Worm (Caenorhabditis elegans) whole organism, young adult: ENCODE measurements around the gene gspd-1.

Experiments used
- B0035.1 ChIP-seq: sonication (generic microtip); optimal IDR thresholded peaks from 2 replicates; lab custom pipeline; 2016; ENCODE audit warnings: missing genetic modification characterization, mild to moderate bottlenecking, missing compliant biosample characterization, missing genotype, missing genetic modification reagents
- B0261.1 ChIP-seq: sonication (generic microtip); optimal IDR thresholded peaks from 2 replicates; lab custom pipeline; 2016; ENCODE audit warnings: mild to moderate bottlenecking, missing genetic modification characterization, moderate library complexity, missing compliant biosample characterization
- F23B12.7 ChIP-seq: sonication (generic microtip); optimal IDR thresholded peaks from 2 replicates; lab custom pipeline; 2017; ENCODE audit warnings: missing genetic modification characterization, mild to moderate bottlenecking, missing compliant biosample characterization, antibody characterized with exemption, moderate library complexity; ENCODE audit not compliant: insufficient read depth
- F33H1.4 ChIP-seq: fragments of 200-800 bp; sonication (Bioruptor generic); IDR thresholded peaks from 2 replicates; pipeline ENCODE4 v1.3.6; 2022; ENCODE audit warnings: missing genetic modification reagents, missing genetic modification characterization, missing compliant biosample characterization
- F55B11.4 ChIP-seq: sonication (generic microtip); optimal IDR thresholded peaks from 2 replicates; lab custom pipeline; 2016; ENCODE audit warnings: missing compliant biosample characterization, missing genetic modification characterization, borderline replicate concordance; ENCODE audit not compliant: insufficient read depth
- F57A8.1 ChIP-seq: fragments of 200-800 bp; sonication (Bioruptor generic); optimal IDR thresholded peaks from 2 replicates; lab custom pipeline; 2018; ENCODE audit warnings: mild to moderate bottlenecking, missing genetic modification characterization, moderate library complexity, missing compliant biosample characterization
- F57C9.4 ChIP-seq: sonication (generic microtip); optimal IDR thresholded peaks from 2 replicates; lab custom pipeline; 2017; ENCODE audit warnings: mild to moderate bottlenecking, missing genetic modification characterization, missing compliant biosample characterization
- K11D2.4 ChIP-seq: fragments of 200-800 bp; sonication (Bioruptor generic); IDR thresholded peaks from 2 replicates; pipeline ENCODE4 v1.3.6; 2022; ENCODE audit warnings: missing genetic modification reagents, missing genetic modification characterization, missing compliant biosample characterization
- T07F8.4 ChIP-seq: sonication (generic microtip); optimal IDR thresholded peaks from 2 replicates; lab custom pipeline; 2016; ENCODE audit warnings: mild to moderate bottlenecking, missing genetic modification characterization, moderate library complexity, missing compliant biosample characterization
- Y79H2A.3 ChIP-seq: fragments of 200-800 bp; sonication (Bioruptor generic); conservative IDR thresholded peaks from 2 replicates; pipeline ENCODE4 v1.3.6; 2022; ENCODE audit warnings: missing genetic modification reagents, missing genetic modification characterization, missing compliant biosample characterization
- aptf-2 ChIP-seq: fragments of 200-800 bp; sonication (Bioruptor generic); conservative IDR thresholded peaks from 2 replicates; pipeline ENCODE4 v1.3.6; 2022; ENCODE audit warnings: missing genetic modification reagents, missing genetic modification characterization, missing compliant biosample characterization
- attf-5 ChIP-seq: fragments of 200-800 bp; sonication (Bioruptor generic); optimal IDR thresholded peaks from 2 replicates; lab custom pipeline; 2018; ENCODE audit warnings: mild to moderate bottlenecking, missing genetic modification characterization, missing compliant biosample characterization
- bed-1 ChIP-seq: fragments of 200-800 bp; sonication (Bioruptor generic); IDR thresholded peaks from 2 replicates; pipeline ENCODE4 v1.3.6; 2022; ENCODE audit warnings: missing genetic modification reagents, missing genetic modification characterization, missing compliant biosample characterization
- cebp-1 ChIP-seq, 2 experiments: fragments of 200-800 bp in 1 of 2; sonication (Bioruptor generic) in 1 of 2; sonication (generic microtip) in 1 of 2; IDR thresholded peaks in 1 of 2; optimal IDR thresholded peaks in 1 of 2; 2 replicates each; pipeline versions ENCODE4 v1.3.6 to Lab custom; 2017 to 2022; ENCODE audit warnings: missing compliant biosample characterization in 2 of 2, missing genetic modification characterization in 2 of 2, mild to moderate bottlenecking in 1 of 2, missing genetic modification reagents in 1 of 2, moderate library complexity in 1 of 2
- ceh-40 ChIP-seq: fragments of 200-800 bp; sonication (Bioruptor generic); IDR thresholded peaks from 2 replicates; pipeline ENCODE4 v1.3.6; 2022; ENCODE audit warnings: missing genetic modification characterization, missing compliant biosample characterization
- chd-7 ChIP-seq: sonication (generic microtip); optimal IDR thresholded peaks from 2 replicates; lab custom pipeline; 2016; ENCODE audit warnings: mild to moderate bottlenecking, missing genetic modification characterization, moderate library complexity, missing compliant biosample characterization
- die-1 ChIP-seq: sonication (generic microtip); optimal IDR thresholded peaks from 2 replicates; lab custom pipeline; 2016; ENCODE audit warnings: missing genotype, mild to moderate bottlenecking, missing genetic modification characterization, missing compliant biosample characterization
- dox-1 ChIP-seq: fragments of 200-800 bp; sonication (Bioruptor generic); IDR thresholded peaks from 2 replicates; pipeline ENCODE4 v1.3.6; 2022; ENCODE audit warnings: missing genetic modification reagents, missing genetic modification characterization, missing compliant biosample characterization
- dpff-1 ChIP-seq: sonication (generic microtip); optimal IDR thresholded peaks from 2 replicates; lab custom pipeline; 2017; ENCODE audit warnings: mild to moderate bottlenecking, missing genetic modification characterization, missing compliant biosample characterization
- dpl-1 ChIP-seq: fragments of 150-350 bp; optimal IDR thresholded peaks from 2 replicates; lab custom pipeline; 2014; ENCODE audit warnings: missing biosample characterization, missing genetic modification reagents, missing genetic modification characterization
- efl-1 ChIP-seq: fragments of 150-350 bp; optimal IDR thresholded peaks from 2 replicates; lab custom pipeline; 2014; ENCODE audit warnings: missing biosample characterization, missing genetic modification reagents, missing genetic modification characterization
- fkh-3 ChIP-seq: sonication (generic microtip); optimal IDR thresholded peaks from 2 replicates; lab custom pipeline; 2016; ENCODE audit warnings: mild to moderate bottlenecking, missing genetic modification characterization, missing compliant biosample characterization
- gei-17 ChIP-seq: fragments of 200-800 bp; sonication (Bioruptor generic); optimal IDR thresholded peaks from 2 replicates; lab custom pipeline; 2018; ENCODE audit warnings: mild to moderate bottlenecking, missing genetic modification characterization, missing compliant biosample characterization
- him-1 ChIP-seq: sonication (generic microtip); optimal IDR thresholded peaks from 2 replicates; lab custom pipeline; 2016; ENCODE audit warnings: missing genotype, missing genetic modification reagents, missing genetic modification characterization, missing compliant biosample characterization
- hlh-26 ChIP-seq: fragments of 200-800 bp; sonication (Bioruptor generic); conservative IDR thresholded peaks from 2 replicates; pipeline ENCODE4 v1.3.6; 2022; ENCODE audit warnings: missing genetic modification reagents, missing genetic modification characterization, missing compliant biosample characterization
- hmg-20 ChIP-seq: fragments of 200-800 bp; sonication (Bioruptor generic); IDR thresholded peaks from 2 replicates; pipeline ENCODE4 v1.3.6; 2022; ENCODE audit warnings: missing genetic modification reagents, missing genetic modification characterization, missing compliant biosample characterization
- hsf-1 ChIP-seq: fragments of 200-800 bp; sonication (Bioruptor generic); IDR thresholded peaks from 2 replicates; pipeline ENCODE4 v1.3.6; 2022; ENCODE audit warnings: missing genetic modification reagents, missing genetic modification characterization, missing compliant biosample characterization
- let-526 ChIP-seq: fragments of 200-800 bp; sonication (Bioruptor generic); IDR thresholded peaks from 2 replicates; pipeline ENCODE4 v1.3.6; 2022; ENCODE audit warnings: missing genetic modification reagents, missing genetic modification characterization, missing compliant biosample characterization
- lir-1 ChIP-seq: fragments of 200-800 bp; sonication (Bioruptor generic); conservative IDR thresholded peaks from 2 replicates; pipeline ENCODE4 v1.3.6; 2022; ENCODE audit warnings: missing genetic modification reagents, missing genetic modification characterization, missing compliant biosample characterization
- madf-8 ChIP-seq: fragments of 200-800 bp; sonication (Bioruptor generic); conservative IDR thresholded peaks from 2 replicates; pipeline ENCODE4 v1.3.6; 2022; ENCODE audit warnings: missing genetic modification reagents, missing genetic modification characterization, missing compliant biosample characterization
- mcd-1 ChIP-seq: fragments of 200-800 bp; sonication (Bioruptor generic); IDR thresholded peaks from 2 replicates; pipeline ENCODE4 v1.3.6; 2022; ENCODE audit warnings: missing genetic modification reagents, missing genetic modification characterization, missing compliant biosample characterization
- mes-4 ChIP-seq: sonication (generic microtip); optimal IDR thresholded peaks from 2 replicates; lab custom pipeline; 2016; ENCODE audit warnings: missing genotype, missing genetic modification characterization, missing compliant biosample characterization
- nfya-1 ChIP-seq: sonication (generic microtip); optimal IDR thresholded peaks from 2 replicates; lab custom pipeline; 2017; ENCODE audit warnings: antibody characterized with exemption, missing compliant biosample characterization, missing genetic modification characterization, borderline replicate concordance; ENCODE audit not compliant: insufficient read depth
- nfya-2 ChIP-seq: fragments of 200-800 bp; sonication (Bioruptor generic); IDR thresholded peaks from 2 replicates; pipeline ENCODE4 v1.3.6; 2022; ENCODE audit warnings: missing genetic modification reagents, missing genetic modification characterization, missing compliant biosample characterization
- nhr-179 ChIP-seq: sonication (generic microtip); optimal IDR thresholded peaks from 2 replicates; lab custom pipeline; 2016; ENCODE audit warnings: mild to moderate bottlenecking, missing genetic modification characterization, missing compliant biosample characterization
- nhr-27 ChIP-seq: fragments of 200-800 bp; sonication (Bioruptor generic); optimal IDR thresholded peaks from 2 replicates; lab custom pipeline; 2018; ENCODE audit warnings: mild to moderate bottlenecking, missing genetic modification characterization, moderate library complexity, missing compliant biosample characterization
- nhr-80 ChIP-seq: sonication (generic microtip); optimal IDR thresholded peaks from 2 replicates; lab custom pipeline; 2016; ENCODE audit warnings: missing genetic modification characterization, missing compliant biosample characterization
- pbrm-1 ChIP-seq: fragments of 200-800 bp; sonication (Bioruptor generic); IDR thresholded peaks from 2 replicates; pipeline ENCODE4 v1.3.6; 2022; ENCODE audit warnings: missing genetic modification reagents, missing genetic modification characterization, missing compliant biosample characterization
- pha-4 ChIP-seq: fragments of 150-350 bp; sonication (generic microtip); optimal IDR thresholded peaks from 2 replicates; lab custom pipeline; 2014; ENCODE audit warnings: missing biosample characterization, missing genetic modification reagents, missing genetic modification characterization
- somi-1 ChIP-seq: fragments of 200-800 bp; sonication (Bioruptor generic); optimal IDR thresholded peaks from 2 replicates; lab custom pipeline; 2018; ENCODE audit warnings: mild to moderate bottlenecking, missing genetic modification characterization, missing compliant biosample characterization
- tbx-9 ChIP-seq: sonication (generic microtip); optimal IDR thresholded peaks from 2 replicates; lab custom pipeline; 2016; ENCODE audit warnings: borderline replicate concordance, missing genetic modification characterization, inconsistent platforms, missing compliant biosample characterization
- xnd-1 ChIP-seq: sonication (generic microtip); optimal IDR thresholded peaks from 2 replicates; lab custom pipeline; 2016; ENCODE audit warnings: missing genotype, missing genetic modification reagents, missing genetic modification characterization, missing compliant biosample characterization

The gspd-1 gene

DNA sequence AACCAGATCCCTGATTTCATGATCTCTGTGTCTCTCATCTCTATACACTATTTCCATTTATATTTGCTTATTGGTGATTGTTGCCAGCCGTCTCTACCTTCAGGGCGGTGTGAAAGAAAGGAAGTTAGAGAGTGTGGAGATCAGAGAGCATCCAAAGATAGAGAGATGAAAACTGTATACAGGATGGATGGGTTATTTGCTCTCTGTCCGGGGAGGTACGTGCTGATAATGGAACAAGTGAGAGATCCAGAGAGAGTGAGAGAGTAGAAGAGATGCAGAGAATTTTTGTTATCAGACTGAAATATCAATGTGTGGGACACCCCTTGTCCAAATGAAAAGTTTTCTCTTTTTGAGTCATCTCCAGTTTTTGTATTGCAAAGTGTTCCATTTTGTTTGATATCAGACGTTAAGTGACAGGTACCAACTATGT lies 33.1 kb upstream of the gspd-1 start (continued):
- no peak for TF ChIP-seq dpff-1
- TF ChIP-seq F57A8.1 (GFP tag; lab: Kevin White, UChicago) = no peak
- no peak for TF ChIP-seq mcd-1 (GFP tag; lab: Robert Waterston, UW)
- no peak for TF ChIP-seq nhr-179
- no peak for TF ChIP-seq aptf-2 (GFP tag; lab: Robert Waterston, UW)
- no peak for TF ChIP-seq mes-4
- no peak for TF ChIP-seq dpl-1 (GFP tag; lab: Kevin White, UChicago)
- no peak for TF ChIP-seq gei-17 (GFP tag; lab: Kevin White, UChicago)
- TF ChIP-seq nhr-27 = no peak
- no peak for TF ChIP-seq nfya-1 (tag; lab: Kevin White, UChicago)
- TF ChIP-seq pha-4 (tag; lab: Kevin White, UChicago) = no peak
- TF ChIP-seq nhr-80 (tag; lab: Kevin White, UChicago) = peak; percentile 98
- no peak; the same call in 1 of the 2 replicates for TF ChIP-seq dox-1 (GFP tag; lab: Robert Waterston, UW)
- no peak for TF ChIP-seq B0035.1
- no peak for TF ChIP-seq F23B12.7
- TF ChIP-seq F33H1.4 (GFP tag; lab: Robert Waterston, UW) = no peak
- TF ChIP-seq, all 124 proteins: peak for 8

ce11 chrIV:11285239-11285638 lies 32.0 kb upstream of the gspd-1 start:
- peak; percentile 51; the same call in 1 of the 2 replicates for TF ChIP-seq cebp-1 (GFP tag; IDR thresholded peaks at IDR 0.05; lab: Robert Waterston, UW)
- TF ChIP-seq cebp-1 (tag; optimal IDR thresholded peaks at IDR 0.05; lab: Kevin White, UChicago) = peak; percentile 69
- no peak for TF ChIP-seq Y79H2A.3
- TF ChIP-seq T07F8.4 = no peak
- TF ChIP-seq, all 124 proteins: peak for 1

DNA sequence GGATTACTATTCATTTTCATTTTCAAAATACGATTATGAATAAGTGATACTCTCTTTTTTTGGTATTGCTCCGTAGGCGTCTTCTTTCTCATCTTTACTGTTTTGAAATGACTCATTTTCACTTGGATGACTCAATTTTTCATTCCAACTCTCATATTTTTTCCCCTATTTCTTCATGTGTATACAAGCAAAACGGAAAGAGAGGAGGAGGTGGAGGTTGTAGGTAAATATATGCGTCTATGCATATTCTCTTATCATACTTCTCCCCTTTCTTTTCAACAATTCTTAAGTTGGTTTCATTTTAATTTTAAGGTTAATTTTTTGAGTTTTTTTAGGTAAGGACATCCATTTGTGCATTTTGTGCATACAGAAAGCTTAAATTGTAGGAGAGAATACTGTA lies 31.1 kb upstream of the gspd-1 start:
- no peak for TF ChIP-seq pbrm-1 (GFP tag; lab: Robert Waterston, UW)
- no peak for TF ChIP-seq tbx-9
- no peak for TF ChIP-seq nhr-80 (tag; lab: Kevin White, UChicago)
- no peak for TF ChIP-seq F57C9.4 (tag; lab: Kevin White, UChicago)
- no peak for TF ChIP-seq hsf-1 (GFP tag; lab: Robert Waterston, UW)
- no peak for TF ChIP-seq madf-8
- no peak for TF ChIP-seq F55B11.4 (tag; lab: Kevin White, UChicago)
- TF ChIP-seq B0035.1 = no peak
- TF ChIP-seq nfya-2 = no peak
- no peak for TF ChIP-seq efl-1 (GFP tag; lab: Kevin White, UChicago)
- no peak for TF ChIP-seq xnd-1 (tag; lab: Kevin White, UChicago)
- TF ChIP-seq ceh-40 = no peak
- no peak for TF ChIP-seq hmg-20 (GFP tag; lab: Robert Waterston, UW)
- TF ChIP-seq attf-5 (GFP tag; lab: Kevin White, UChicago) = no peak
- TF ChIP-seq cebp-1 (GFP tag; IDR thresholded peaks at IDR 0.05; lab: Robert Waterston, UW) = no peak
- no peak for TF ChIP-seq cebp-1 (tag; optimal IDR thresholded peaks at IDR 0.05; lab: Kevin White, UChicago)
- TF ChIP-seq, all 124 proteins: peak for 0

- TF ChIP-seq die-1 (tag; lab: Kevin White, UChicago) = no peak
- TF ChIP-seq F57A8.1 (GFP tag; lab: Kevin White, UChicago) = no peak
- no peak for TF ChIP-seq nfya-1 (tag; lab: Kevin White, UChicago)
- TF ChIP-seq him-1 (tag; lab: Kevin White, UChicago) = no peak
- no peak for TF ChIP-seq let-526 (GFP tag; lab: Robert Waterston, UW)
- no peak for TF ChIP-seq nhr-80 (tag; lab: Kevin White, UChicago)
- no peak for TF ChIP-seq chd-7 (tag; lab: Kevin White, UChicago)
- TF ChIP-seq Y79H2A.3 = no peak
- no peak for TF ChIP-seq somi-1 (GFP tag; lab: Kevin White, UChicago)
- TF ChIP-seq hlh-26 = no peak
- TF ChIP-seq B0261.1 = no peak
- no peak for TF ChIP-seq dpff-1
- TF ChIP-seq K11D2.4 (GFP tag; lab: Robert Waterston, UW) = no peak
- no peak for TF ChIP-seq bed-1 (GFP tag; lab: Robert Waterston, UW)
- TF ChIP-seq F57C9.4 (tag; lab: Kevin White, UChicago) = no peak
- TF ChIP-seq nhr-27 = no peak
- TF ChIP-seq lir-1 (GFP tag; lab: Robert Waterston, UW) = no peak
- no peak for TF ChIP-seq fkh-3 (tag; lab: Kevin White, UChicago)
- TF ChIP-seq mes-4 = no peak
These were observed 29.7 kb upstream of the gspd-1 start, which contains the start of gene F54D1.6 for ce11 chrIV:11287511-11287910. F54D1.6 (plus strand) TSS chrIV:11287811.
